Fruit fly (Drosophila melanogaster) whole organism, embryonic: ENCODE data around the gene CG7715.

Experiments used
- Bteb2 ChIP-seq: fragments of 200-800 bp; sonication (Bioruptor generic); optimal IDR thresholded peaks from 2 replicates; lab custom pipeline; 2016; ENCODE audit warnings: missing biosample characterization, missing genetic modification characterization
- C15 ChIP-seq: fragments of 200-800 bp; sonication (Bioruptor generic); IDR thresholded peaks from 3 replicates; pipeline ENCODE4 v1.3.6; 2022; ENCODE audit warnings: missing biosample characterization, missing genetic modification characterization
- CG10274 ChIP-seq: fragments of 200-800 bp; sonication (Bioruptor generic); optimal IDR thresholded peaks from 3 replicates; lab custom pipeline; 2017; ENCODE audit warnings: missing biosample characterization, mild to moderate bottlenecking, missing genetic modification characterization
- CG12219 ChIP-seq: fragments of 200-800 bp; sonication (Bioruptor generic); optimal IDR thresholded peaks from 3 replicates; lab custom pipeline; 2018; ENCODE audit warnings: missing biosample characterization, mild to moderate bottlenecking, missing genetic modification characterization
- CG15073 ChIP-seq: fragments of 200-800 bp; sonication (Bioruptor generic); optimal IDR thresholded peaks from 2 replicates; lab custom pipeline; 2016; ENCODE audit warnings: missing biosample characterization, missing genetic modification characterization
- CG18262 ChIP-seq: fragments of 200-800 bp; optimal IDR thresholded peaks from 3 replicates; lab custom pipeline; 2019; ENCODE audit warnings: missing biosample characterization, mild to moderate bottlenecking, missing genetic modification characterization, moderate library complexity
- CG43689 ChIP-seq: fragments of 200-800 bp; sonication (Bioruptor generic); IDR thresholded peaks from 2 replicates; pipeline ENCODE4 v1.3.6; 2022; ENCODE audit warnings: missing biosample characterization, missing genetic modification characterization
- CG4404 ChIP-seq: fragments of 200-800 bp; sonication (Bioruptor generic); IDR thresholded peaks from 2 replicates; pipeline ENCODE4 v1.3.6; 2022; ENCODE audit warnings: missing biosample characterization, missing genetic modification characterization
- CG7963 ChIP-seq: fragments of 200-800 bp; sonication (Bioruptor generic); IDR thresholded peaks from 3 replicates; pipeline ENCODE4 v1.3.6; 2022; ENCODE audit warnings: missing biosample characterization, missing genetic modification characterization; ENCODE audit not compliant: partially characterized antibody
- CHES-1-like ChIP-seq: fragments of 200-800 bp; sonication (Bioruptor generic); optimal IDR thresholded peaks from 2 replicates; lab custom pipeline; 2016; ENCODE audit warnings: missing biosample characterization, missing genetic modification characterization
- Dad ChIP-seq: fragments of 200-800 bp; sonication (Bioruptor generic); optimal IDR thresholded peaks from 3 replicates; lab custom pipeline; 2016; ENCODE audit warnings: missing biosample characterization, missing genetic modification characterization
- Deaf1 ChIP-seq: fragments of 200-800 bp; optimal IDR thresholded peaks from 3 replicates; lab custom pipeline; 2019; ENCODE audit warnings: missing biosample characterization, mild to moderate bottlenecking, missing genetic modification characterization, moderate library complexity
- Dek ChIP-seq: fragments of 200-800 bp; sonication (Bioruptor generic); optimal IDR thresholded peaks from 3 replicates; lab custom pipeline; 2019; ENCODE audit warnings: missing biosample characterization, mild to moderate bottlenecking, missing genetic modification characterization, moderate library complexity
- Dll ChIP-seq: fragments of 200-800 bp; sonication (Bioruptor generic); IDR thresholded peaks from 4 replicates; pipeline ENCODE4 v1.3.6; 2022; ENCODE audit warnings: missing biosample characterization, missing genetic modification characterization; ENCODE audit not compliant: partially characterized antibody
- Elba2 ChIP-seq: fragments of 200-800 bp; sonication (Bioruptor generic); optimal IDR thresholded peaks from 3 replicates; lab custom pipeline; 2016; ENCODE audit warnings: missing biosample characterization, missing genetic modification characterization
- Hey ChIP-seq: fragments of 200-800 bp; sonication (Bioruptor generic); optimal IDR thresholded peaks from 3 replicates; lab custom pipeline; 2018; ENCODE audit warnings: missing biosample characterization, mild to moderate bottlenecking, missing genetic modification characterization
- Hmx ChIP-seq: fragments of 200-800 bp; sonication (Bioruptor generic); optimal IDR thresholded peaks from 2 replicates; lab custom pipeline; 2016; ENCODE audit warnings: missing biosample characterization, missing genetic modification characterization
- Lhr ChIP-seq: fragments of 200-800 bp; sonication (Bioruptor generic); optimal IDR thresholded peaks from 3 replicates; lab custom pipeline; 2017; ENCODE audit warnings: mild to moderate bottlenecking, missing biosample characterization, missing genetic modification reagents, missing genetic modification characterization
- MBD-R2 ChIP-seq: fragments of 200-800 bp; sonication (Bioruptor generic); IDR thresholded peaks from 2 replicates; pipeline ENCODE4 v1.3.6; 2022; ENCODE audit warnings: missing biosample characterization, missing genetic modification characterization
- MTF-1 ChIP-seq: fragments of 200-800 bp; sonication (Bioruptor generic); optimal IDR thresholded peaks from 2 replicates; lab custom pipeline; 2018; ENCODE audit warnings: missing biosample characterization, mild to moderate bottlenecking, missing genetic modification characterization, borderline replicate concordance
- Nf-YB ChIP-seq: fragments of 200-800 bp; sonication (Bioruptor generic); optimal IDR thresholded peaks from 3 replicates; lab custom pipeline; 2019; ENCODE audit warnings: missing biosample characterization, mild to moderate bottlenecking, missing genetic modification characterization, moderate library complexity
- Nf-YC ChIP-seq: fragments of 200-800 bp; optimal IDR thresholded peaks from 3 replicates; lab custom pipeline; 2019; ENCODE audit warnings: missing biosample characterization, mild to moderate bottlenecking, missing genetic modification characterization, moderate library complexity
- Pdp1 ChIP-seq, 2 experiments: fragments of 200-800 bp; sonication (Bioruptor generic); optimal IDR thresholded peaks; 3 replicates each; lab custom pipeline; 2016; ENCODE audit warnings: missing biosample characterization in 2 of 2, missing genetic modification characterization in 2 of 2, mild to moderate bottlenecking in 1 of 2, moderate library complexity in 1 of 2
- Rx ChIP-seq: fragments of 200-800 bp; sonication (Bioruptor generic); IDR thresholded peaks from 2 replicates; pipeline ENCODE4 v1.3.6; 2022; ENCODE audit warnings: missing biosample characterization, missing genetic modification characterization
- abd-A ChIP-seq: fragments of 200-800 bp; sonication (Bioruptor generic); optimal IDR thresholded peaks from 3 replicates; lab custom pipeline; 2019; ENCODE audit warnings: missing biosample characterization, mild to moderate bottlenecking, missing genetic modification characterization, moderate library complexity
- chif ChIP-seq, 2 experiments: fragments of 200-800 bp; sonication (Bioruptor generic); optimal IDR thresholded peaks; 3 replicates each; lab custom pipeline; 2016; ENCODE audit warnings: missing biosample characterization in 2 of 2, missing genetic modification characterization in 2 of 2
- crol ChIP-seq: fragments of 200-800 bp; sonication (Bioruptor generic); IDR thresholded peaks from 2 replicates; pipeline ENCODE4 v1.3.6; 2022; ENCODE audit warnings: missing biosample characterization, missing genetic modification characterization
- ewg ChIP-seq: fragments of 200-800 bp; sonication (Bioruptor generic); optimal IDR thresholded peaks from 3 replicates; lab custom pipeline; 2017; ENCODE audit warnings: mild to moderate bottlenecking, missing biosample characterization, missing genetic modification reagents, missing genetic modification characterization
- ken ChIP-seq: fragments of 200-800 bp; sonication (Bioruptor generic); IDR thresholded peaks from 3 replicates; pipeline ENCODE4 v1.3.6; 2022; ENCODE audit warnings: missing biosample characterization, missing genetic modification characterization
- nerfin-2 ChIP-seq: fragments of 200-800 bp; sonication (Bioruptor generic); IDR thresholded peaks from 2 replicates; pipeline ENCODE4 v1.3.6; 2022; ENCODE audit warnings: missing biosample characterization, missing genetic modification characterization; ENCODE audit not compliant: partially characterized antibody
- onecut ChIP-seq: fragments of 200-800 bp; sonication (Bioruptor generic); IDR thresholded peaks from 2 replicates; pipeline ENCODE4 v1.3.6; 2022; ENCODE audit warnings: missing biosample characterization, missing genetic modification characterization
- pfk ChIP-seq: fragments of 200-800 bp; sonication (Bioruptor generic); optimal IDR thresholded peaks from 2 replicates; lab custom pipeline; 2018; ENCODE audit warnings: missing biosample characterization, mild to moderate bottlenecking, missing genetic modification characterization, moderate library complexity
- pros ChIP-seq: fragments of 200-800 bp; sonication (Bioruptor generic); optimal IDR thresholded peaks from 3 replicates; lab custom pipeline; 2019; ENCODE audit warnings: missing biosample characterization, mild to moderate bottlenecking, missing genetic modification characterization, moderate library complexity
- run ChIP-seq: fragments of 200-800 bp; sonication (Bioruptor generic); optimal IDR thresholded peaks from 3 replicates; lab custom pipeline; 2018; ENCODE audit warnings: missing biosample characterization, mild to moderate bottlenecking, missing genetic modification characterization

CG7715 gene

dm6 chr3R:18719767-18720341 lies 8.4 kb downstream of the CG7715 start (continued):
- peak; percentile 72 for TF ChIP-seq Rx (GFP tag; lab: Robert Waterston, UW)
- peak; percentile 62 for TF ChIP-seq CG4404 (GFP tag; lab: Robert Waterston, UW)
- peak; percentile 87 for TF ChIP-seq CG12219 (GFP tag; lab: Kevin White, UChicago)
- TF ChIP-seq Lhr, result peak; percentile 27
- TF ChIP-seq Hmx (GFP tag; lab: Kevin White, UChicago), result peak; percentile 46
- TF ChIP-seq CG7963, result no peak
- TF ChIP-seq Bteb2 (GFP tag; lab: Kevin White, UChicago), result peak; percentile 76
- no peak for TF ChIP-seq Dll (GFP tag; lab: Robert Waterston, UW)
- no peak for TF ChIP-seq Elba2 (GFP tag; lab: Kevin White, UChicago)
- peak; percentile 60; the same call in 1 of the 2 replicates for TF ChIP-seq MBD-R2 (GFP tag; lab: Robert Waterston, UW)
- peak; percentile 58 for TF ChIP-seq MTF-1 (GFP tag; lab: Kevin White, UChicago)
- TF ChIP-seq ken (GFP tag; lab: Robert Waterston, UW), result peak; percentile 81
- TF ChIP-seq nerfin-2 (GFP tag; lab: Robert Waterston, UW), result no peak
- TF ChIP-seq Dek (tag; lab: Kevin White, UChicago), result peak; percentile 89

- TF ChIP-seq run (peak; percentile 11), CG15073 (no peak), Dad (GFP tag; lab: Kevin White, UChicago) (no peak), Hey (peak; percentile 58), abd-A (peak; percentile 79), nerfin-2 (GFP tag; lab: Robert Waterston, UW) (no peak), pros (GFP tag; lab: Kevin White, UChicago) (peak; percentile 75)
Observed at dm6 chr3R:18707492-18707891, 20.8 kb downstream of the CG7715 start.

DNA sequence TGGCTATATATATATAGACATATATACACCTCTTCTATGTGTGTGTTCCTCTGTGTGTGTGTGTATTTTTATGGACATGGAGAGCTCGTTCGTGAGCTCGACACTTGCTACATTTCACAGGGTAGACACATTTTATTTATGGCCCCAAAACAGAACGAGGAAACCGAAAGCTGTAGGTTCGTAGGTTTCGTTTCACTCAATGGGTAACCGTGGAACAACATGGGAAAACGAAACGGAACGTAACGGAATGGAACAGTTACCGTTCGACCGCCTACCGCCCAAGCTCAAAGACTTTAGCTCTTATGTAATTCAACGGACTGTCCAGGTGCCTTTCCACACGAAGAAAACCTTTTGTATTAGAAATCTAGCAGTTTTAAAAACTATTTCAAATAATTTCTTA lies 22.0 kb downstream of the CG7715 start:
- TF ChIP-seq abd-A, result peak; percentile 15
- no peak for TF ChIP-seq CG43689 (GFP tag; lab: Robert Waterston, UW)
- peak in 1 of 2 experiments; percentile 7 for TF ChIP-seq Pdp1 (GFP tag; optimal IDR thresholded peaks at IDR 0.05; lab: Kevin White, UChicago)
- TF ChIP-seq pfk (GFP tag; lab: Kevin White, UChicago), result peak; percentile 93
- no peak for TF ChIP-seq C15 (GFP tag; lab: Robert Waterston, UW)
- peak; percentile 22 for TF ChIP-seq Deaf1
- TF ChIP-seq CG10274 (GFP tag; lab: Kevin White, UChicago), result no peak
- TF ChIP-seq, all 482 proteins: peak for 4

- TF ChIP-seq Deaf1 (peak; percentile 31), CHES-1-like (GFP tag; lab: Kevin White, UChicago) (no peak), ewg (GFP tag; lab: Kevin White, UChicago) (peak; percentile 86), Nf-YC (tag; lab: Kevin White, UChicago) (peak; percentile 87), crol (GFP tag; lab: Robert Waterston, UW) (peak; percentile 33; the same call in 1 of the 2 replicates), onecut (GFP tag; lab: Robert Waterston, UW) (peak; percentile 67; the same call in 1 of the 2 replicates), abd-A (peak; percentile 71), Nf-YB (GFP tag; lab: Kevin White, UChicago) (peak; percentile 74), pfk (GFP tag; lab: Kevin White, UChicago) (peak; percentile 55), CG18262 (tag; lab: Kevin White, UChicago) (no peak), chif (GFP tag; optimal IDR thresholded peaks at IDR 0.05; lab: Kevin White, UChicago) (no peak)
Observed at dm6 chr3R:18705150-18705549, 23.1 kb downstream of the CG7715 start, which contains the start of the genes ChAT and VAChT. ChAT (plus strand) TSS chr3R:18705501. VAChT (plus strand) TSS chr3R:18705501.
